Worm (Caenorhabditis elegans) whole organism, L4 larva: ENCODE measurements around the gene F31B12.4.

Source experiments
- F10B5.3 ChIP-seq: sonication (generic microtip); optimal IDR thresholded peaks from 2 replicates; lab custom pipeline; 2016; ENCODE audit warnings: mild to moderate bottlenecking, missing genetic modification characterization, missing compliant biosample characterization
- F26F4.8 ChIP-seq: fragments of 200-800 bp; sonication (Bioruptor generic); conservative IDR thresholded peaks from 2 replicates; pipeline ENCODE4 v1.3.6; 2022; ENCODE audit warnings: missing genetic modification characterization, missing compliant biosample characterization
- F37D6.2 ChIP-seq: sonication (generic microtip); optimal IDR thresholded peaks from 2 replicates; lab custom pipeline; 2016; ENCODE audit warnings: mild to moderate bottlenecking, missing genetic modification characterization, missing compliant biosample characterization
- F44E2.7 ChIP-seq: fragments of 200-800 bp; sonication (Bioruptor generic); IDR thresholded peaks from 2 replicates; pipeline ENCODE4 v2.1.2; 2022; ENCODE audit warnings: missing genetic modification characterization, missing compliant biosample characterization
- R02D3.7 ChIP-seq: fragments of 150-350 bp; sonication (generic microtip); optimal IDR thresholded peaks from 3 replicates; lab custom pipeline; 2014; ENCODE audit warnings: missing biosample characterization, missing genetic modification characterization
- T26A8.4 ChIP-seq: fragments of 200-800 bp; sonication (Bioruptor generic); IDR thresholded peaks from 2 replicates; pipeline ENCODE4 v1.3.6; 2022; ENCODE audit warnings: missing genetic modification characterization, missing compliant biosample characterization
- Y105C5A.15 ChIP-seq: fragments of 200-800 bp; sonication (Bioruptor generic); IDR thresholded peaks from 2 replicates; pipeline ENCODE4 v1.3.6; 2022; ENCODE audit warnings: missing genetic modification characterization, missing compliant biosample characterization
- Y48G9A.11 ChIP-seq: fragments of 200-800 bp; sonication (Bioruptor generic); IDR thresholded peaks from 2 replicates; pipeline ENCODE4 v1.3.6; 2022; ENCODE audit warnings: missing genetic modification reagents, missing genetic modification characterization, missing compliant biosample characterization
- Y5F2A.4 ChIP-seq: fragments of 200-800 bp; sonication (Bioruptor generic); optimal IDR thresholded peaks from 2 replicates; lab custom pipeline; 2018; ENCODE audit warnings: mild to moderate bottlenecking, missing genetic modification characterization, missing compliant biosample characterization
- Y75B8A.6 ChIP-seq: fragments of 200-800 bp; sonication (Bioruptor generic); IDR thresholded peaks from 2 replicates; pipeline ENCODE4 v1.3.6; 2022; ENCODE audit warnings: missing genetic modification reagents, missing genetic modification characterization, missing compliant biosample characterization
- aha-1 ChIP-seq: fragments of 150-350 bp; peaks from one replicate; lab custom pipeline; 2014; ENCODE audit warnings: missing biosample characterization, missing genetic modification characterization
- aly-2 ChIP-seq: sonication (generic microtip); optimal IDR thresholded peaks from 2 replicates; lab custom pipeline; 2018; ENCODE audit warnings: missing biosample characterization, missing genetic modification characterization
- arid-1 ChIP-seq: fragments of 200-800 bp; sonication (Bioruptor generic); conservative IDR thresholded peaks from 2 replicates; pipeline ENCODE4 v1.3.6; 2022; ENCODE audit warnings: missing genetic modification reagents, missing genetic modification characterization, missing compliant biosample characterization
- attf-4 ChIP-seq: sonication (generic microtip); optimal IDR thresholded peaks from 3 replicates; lab custom pipeline; 2017; ENCODE audit warnings: missing biosample characterization, missing genetic modification characterization
- ceh-62 ChIP-seq: sonication (generic microtip); optimal IDR thresholded peaks from 2 replicates; lab custom pipeline; 2017; ENCODE audit warnings: missing biosample characterization, missing genetic modification characterization
- cey-2 ChIP-seq: sonication (generic microtip); optimal IDR thresholded peaks from 3 replicates; lab custom pipeline; 2017; ENCODE audit warnings: missing genetic modification characterization, mild to moderate bottlenecking, missing compliant biosample characterization, antibody characterized with exemption, borderline replicate concordance; ENCODE audit not compliant: insufficient read depth
- ctbp-1 ChIP-seq: fragments of 200-800 bp; sonication (Bioruptor generic); IDR thresholded peaks from 2 replicates; pipeline ENCODE4 v1.3.6; 2022; ENCODE audit warnings: missing genetic modification reagents, missing genetic modification characterization, missing compliant biosample characterization
- daf-16 ChIP-seq, 3 experiments: sonication (generic microtip); optimal IDR thresholded peaks; 2 replicates each; lab custom pipeline; 2016 to 2017; ENCODE audit warnings: missing genetic modification characterization in 3 of 3, missing genetic modification reagents in 3 of 3, mild to moderate bottlenecking in 2 of 3, missing compliant biosample characterization in 2 of 3, missing biosample characterization in 1 of 3, moderate library complexity in 1 of 3
- daf-19 ChIP-seq: fragments of 200-800 bp; sonication (Bioruptor generic); conservative IDR thresholded peaks from 2 replicates; pipeline ENCODE4 v1.3.6; 2022; ENCODE audit warnings: missing genetic modification characterization, missing compliant biosample characterization
- dmd-9 ChIP-seq: fragments of 200-800 bp; sonication (Bioruptor generic); IDR thresholded peaks from 2 replicates; pipeline ENCODE4 v1.3.6; 2022; ENCODE audit warnings: missing genetic modification reagents, missing genetic modification characterization, missing compliant biosample characterization
- dpl-1 ChIP-seq: fragments of 150-350 bp; optimal IDR thresholded peaks from 2 replicates; lab custom pipeline; 2014; ENCODE audit warnings: missing biosample characterization, missing genetic modification reagents, missing genetic modification characterization
- duxl-1 ChIP-seq: sonication (generic microtip); optimal IDR thresholded peaks from 2 replicates; lab custom pipeline; 2016; ENCODE audit warnings: mild to moderate bottlenecking, missing genetic modification characterization, moderate library complexity, missing compliant biosample characterization; ENCODE audit not compliant: poor library complexity
- egl-27 ChIP-seq: sonication (generic microtip); optimal IDR thresholded peaks from 3 replicates; lab custom pipeline; 2017; ENCODE audit warnings: missing biosample characterization, missing genetic modification reagents, missing genetic modification characterization
- jun-1 ChIP-seq: fragments of 150-350 bp; optimal IDR thresholded peaks from 2 replicates; lab custom pipeline; 2014; ENCODE audit warnings: missing biosample characterization, missing genetic modification reagents, missing genetic modification characterization
- lim-7 ChIP-seq: fragments of 200-800 bp; sonication (Bioruptor generic); IDR thresholded peaks from 2 replicates; pipeline ENCODE4 v1.3.6; 2022; ENCODE audit warnings: missing genetic modification characterization, missing compliant biosample characterization
- lin-1 ChIP-seq: fragments of 200-800 bp; sonication (Bioruptor generic); IDR thresholded peaks from 2 replicates; pipeline ENCODE4 v1.3.6; 2022; ENCODE audit warnings: missing genetic modification reagents, missing genetic modification characterization, missing compliant biosample characterization
- lin-29 ChIP-seq: fragments of 200-800 bp; sonication (Bioruptor generic); IDR thresholded peaks from 2 replicates; pipeline ENCODE4 v1.3.6; 2022; ENCODE audit warnings: missing genetic modification reagents, missing genetic modification characterization, missing compliant biosample characterization
- lin-39 ChIP-seq: fragments of 150-350 bp; optimal IDR thresholded peaks from 2 replicates; lab custom pipeline; 2014; ENCODE audit warnings: missing biosample characterization, missing genetic modification reagents, missing genetic modification characterization
- mep-1 ChIP-seq: fragments of 150-350 bp; sonication (generic microtip); optimal IDR thresholded peaks from 3 replicates; lab custom pipeline; 2014; ENCODE audit warnings: missing biosample characterization, missing genetic modification characterization
- nhr-102 ChIP-seq: sonication (generic microtip); optimal IDR thresholded peaks from 2 replicates; lab custom pipeline; 2016; ENCODE audit warnings: mild to moderate bottlenecking, missing genetic modification characterization, moderate library complexity, missing compliant biosample characterization
- nhr-11 ChIP-seq: fragments of 150-350 bp; optimal IDR thresholded peaks from 2 replicates; lab custom pipeline; 2014; ENCODE audit warnings: missing biosample characterization, missing genetic modification characterization
- nhr-111 ChIP-seq: fragments of 200-800 bp; sonication (Bioruptor generic); optimal IDR thresholded peaks from 2 replicates; lab custom pipeline; 2018; ENCODE audit warnings: mild to moderate bottlenecking, missing genetic modification characterization, missing compliant biosample characterization
- nhr-48 ChIP-seq: sonication (generic microtip); optimal IDR thresholded peaks from 2 replicates; lab custom pipeline; 2016; ENCODE audit warnings: mild to moderate bottlenecking, missing genetic modification characterization, missing compliant biosample characterization
- nhr-77 ChIP-seq: fragments of 150-350 bp; optimal IDR thresholded peaks from 2 replicates; lab custom pipeline; 2014; ENCODE audit warnings: missing biosample characterization, missing genetic modification characterization
- sdz-12 ChIP-seq: fragments of 200-800 bp; sonication (Bioruptor generic); optimal IDR thresholded peaks from 2 replicates; lab custom pipeline; 2018; ENCODE audit warnings: mild to moderate bottlenecking, missing genetic modification characterization, missing compliant biosample characterization
- snpc-4 ChIP-seq: fragments of 150-350 bp; optimal IDR thresholded peaks from 2 replicates; lab custom pipeline; 2014; ENCODE audit warnings: missing biosample characterization, missing genetic modification characterization
- spr-3 ChIP-seq: fragments of 200-800 bp; sonication (Bioruptor generic); optimal IDR thresholded peaks from 2 replicates; lab custom pipeline; 2018; ENCODE audit warnings: mild to moderate bottlenecking, missing genetic modification characterization, missing compliant biosample characterization
- unc-62 ChIP-seq, 3 experiments: fragments of 150-350 bp in 1 of 3; sonication (generic microtip); optimal IDR thresholded peaks in 2 of 3; peaks in 1 of 3; 1 replicate in 1 of 3; 2 replicates in 2 of 3; lab custom pipeline; 2014 to 2017; ENCODE audit warnings: missing biosample characterization in 3 of 3, missing genetic modification characterization in 3 of 3, missing genetic modification reagents in 3 of 3, missing genotype in 1 of 3
- zag-1 ChIP-seq: fragments of 150-350 bp; optimal IDR thresholded peaks from 2 replicates; lab custom pipeline; 2014; ENCODE audit warnings: missing biosample characterization, missing genetic modification characterization
- zip-11 ChIP-seq: fragments of 200-800 bp; sonication (Bioruptor generic); IDR thresholded peaks from 2 replicates; pipeline ENCODE4 v1.3.6; 2022; ENCODE audit warnings: missing genetic modification characterization, missing compliant biosample characterization
- zip-2 ChIP-seq: fragments of 150-350 bp; optimal IDR thresholded peaks from 2 replicates; lab custom pipeline; 2014; ENCODE audit warnings: missing biosample characterization, missing genetic modification characterization
- ztf-7 ChIP-seq: fragments of 150-350 bp; optimal IDR thresholded peaks from 2 replicates; lab custom pipeline; 2014; ENCODE audit warnings: missing biosample characterization, missing genetic modification characterization

Gene F31B12.4

DNA sequence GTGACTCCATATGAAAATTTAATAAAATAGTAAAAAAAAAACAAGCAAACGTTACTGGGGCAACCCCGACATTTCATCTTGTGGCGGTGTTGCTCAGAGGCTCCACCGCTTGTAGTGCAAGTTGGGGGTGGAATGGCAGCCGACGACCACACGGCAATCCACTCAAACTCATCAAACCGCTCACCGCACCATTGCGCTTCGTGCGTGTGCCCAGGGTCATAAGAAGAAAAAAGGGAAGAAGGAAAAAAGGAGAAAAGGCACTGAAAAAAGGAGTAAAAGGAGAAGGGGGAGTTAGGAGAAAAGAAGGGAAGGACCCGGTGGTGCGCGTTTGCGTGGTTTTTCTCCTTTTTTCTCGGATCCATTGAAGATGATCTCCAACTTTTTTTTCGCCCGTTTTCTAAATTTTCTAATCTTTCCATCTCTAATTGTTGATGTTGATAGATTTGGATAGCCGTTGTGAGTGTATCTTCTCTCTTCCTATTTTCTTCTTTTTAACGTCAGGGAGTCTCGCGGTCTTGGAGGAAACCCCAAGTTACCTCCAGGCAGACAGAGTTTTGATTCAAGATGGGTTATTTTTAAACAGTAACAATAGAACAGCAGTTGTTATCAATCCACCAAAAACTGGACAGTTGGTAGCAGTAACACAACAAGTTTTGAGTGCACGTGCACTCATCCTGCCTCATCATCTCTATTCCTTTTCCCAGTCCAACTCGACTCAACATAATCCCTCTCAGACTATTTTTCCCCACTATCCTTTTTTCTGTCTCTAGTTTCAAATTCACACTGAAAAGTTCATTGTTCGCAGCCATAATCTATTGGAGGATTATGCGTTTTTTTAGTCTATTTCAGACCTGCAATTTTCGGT lies 36.0 kb upstream of the F31B12.4 start (continued):
- TF ChIP-seq unc-62 (GFP tag; optimal IDR thresholded peaks at IDR 0.05 in 1 of 2; lab: Kevin White, UChicago): peak in 1 of 2 experiments; percentile 13
- TF ChIP-seq unc-62 (tag; optimal IDR thresholded peaks at IDR 0.05; lab: Kevin White, UChicago): no peak
- TF ChIP-seq sdz-12 (GFP tag; lab: Kevin White, UChicago): no peak
- 0 out of 2 replicates have a peak, but pooled peaks have one; percentile 12 for TF ChIP-seq arid-1
- TF ChIP-seq nhr-11 (tag; lab: Kevin White, UChicago): no peak
- no peak for TF ChIP-seq daf-19 (GFP tag; lab: Robert Waterston, UW)
- TF ChIP-seq T26A8.4 (GFP tag; lab: Robert Waterston, UW): no peak
- TF ChIP-seq F44E2.7 (GFP tag; lab: Robert Waterston, UW): no peak

DNA sequence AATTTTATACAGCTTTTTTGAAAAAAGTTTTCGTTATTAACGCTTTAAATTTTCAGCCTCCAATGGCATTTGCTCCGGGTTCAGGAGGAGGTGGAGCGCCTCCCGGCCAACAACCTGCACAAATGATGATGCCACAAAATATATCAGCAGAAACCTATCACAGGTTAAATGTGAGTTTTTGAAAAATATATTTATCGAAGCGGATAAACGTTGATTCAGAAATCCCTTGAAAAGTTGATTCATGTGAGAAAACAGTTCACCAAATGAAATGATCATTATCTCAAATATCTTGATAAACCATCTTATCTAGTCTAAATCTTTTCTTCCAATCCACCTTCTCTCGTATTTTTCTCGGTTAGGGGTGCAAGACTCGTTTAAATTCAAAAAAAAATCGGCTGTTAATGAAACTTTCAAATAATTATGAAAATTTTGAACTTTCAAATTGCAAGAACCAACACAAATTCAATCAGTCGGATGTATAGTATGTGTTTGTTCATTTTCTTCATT lies 35.3 kb upstream of the F31B12.4 start, which contains the start of gene sma-9:
TSS of gene sma-9 (plus strand) at position 51 of the 507 bp plus-strand sequence.
- peak in 1 of 2 experiments; percentile 25 for TF ChIP-seq unc-62 (GFP tag; optimal IDR thresholded peaks at IDR 0.05 in 1 of 2; lab: Kevin White, UChicago)
- TF ChIP-seq unc-62 (tag; optimal IDR thresholded peaks at IDR 0.05; lab: Kevin White, UChicago): no peak
- TF ChIP-seq attf-4 (tag; lab: Kevin White, UChicago): no peak

DNA sequence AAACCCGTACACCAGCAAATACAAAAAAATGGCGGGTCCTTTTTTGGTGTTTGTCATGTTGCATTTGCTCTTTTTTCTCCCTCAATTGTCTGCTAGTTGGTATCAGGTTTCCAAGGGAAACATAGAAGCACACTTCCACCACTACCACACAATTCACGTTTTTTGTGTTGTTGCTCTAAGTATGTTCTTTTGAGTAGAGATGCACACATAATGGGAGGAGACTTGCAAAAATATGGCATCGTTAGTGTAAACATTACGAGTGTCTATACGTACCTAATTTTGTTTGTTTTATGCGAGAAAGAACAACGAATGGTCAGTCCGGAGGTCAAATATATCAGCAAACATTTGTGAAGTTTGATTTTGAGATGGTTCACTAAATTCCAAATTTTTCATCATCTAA lies 34.6 kb upstream of the F31B12.4 start:
- TF ChIP-seq aha-1 (tag; lab: Kevin White, UChicago) (peak; percentile 87), lin-1 (GFP tag; lab: Robert Waterston, UW) (no peak)

DNA sequence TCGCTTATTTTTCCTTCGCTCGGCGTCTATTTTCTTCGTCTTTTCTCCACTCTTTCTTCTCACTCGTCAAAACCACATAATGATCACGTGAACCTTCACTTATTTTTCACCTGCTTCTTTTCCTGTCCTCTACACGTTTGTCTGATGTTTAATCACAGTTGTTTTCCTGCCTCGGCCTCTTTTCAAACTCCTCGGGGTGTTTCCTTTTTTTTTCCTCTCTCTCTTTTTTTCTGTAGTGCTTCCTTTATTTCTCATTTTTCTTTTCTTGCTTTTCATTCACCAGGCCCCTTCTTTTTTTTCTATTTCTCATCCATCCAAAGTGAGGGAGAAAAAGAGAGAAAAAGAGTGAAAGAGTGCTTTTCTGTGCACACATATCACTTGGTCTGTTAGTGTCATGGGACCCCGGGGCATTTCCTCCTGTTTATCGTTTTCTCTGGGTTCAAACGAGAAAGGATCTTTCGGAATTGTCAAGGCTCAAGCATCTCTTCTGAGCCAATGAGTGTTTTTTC lies 33.5 kb upstream of the F31B12.4 start:
- TF ChIP-seq dmd-9 (GFP tag; lab: Robert Waterston, UW) (no peak), snpc-4 (tag; lab: Kevin White, UChicago) (no peak), nhr-48 (tag; lab: Kevin White, UChicago) (peak; percentile 93), nhr-111 (GFP tag; lab: Kevin White, UChicago) (no peak), nhr-77 (tag; lab: Kevin White, UChicago) (peak; percentile 82), F10B5.3 (tag; lab: Kevin White, UChicago) (no peak), duxl-1 (no peak), nhr-102 (tag; lab: Kevin White, UChicago) (peak; percentile 29), zag-1 (tag; lab: Kevin White, UChicago) (no peak), lin-39 (peak; percentile 71), mep-1 (peak; percentile 93), R02D3.7 (tag; lab: Kevin White, UChicago) (no peak), lim-7 (GFP tag; lab: Robert Waterston, UW) (no peak), spr-3 (GFP tag; lab: Kevin White, UChicago) (no peak), F37D6.2 (tag; lab: Kevin White, UChicago) (peak; percentile 66), aly-2 (tag; lab: Kevin White, UChicago) (no peak), egl-27 (tag; lab: Kevin White, UChicago) (no peak), ztf-7 (no peak), zip-2 (peak; percentile 48), Y48G9A.11 (GFP tag; lab: Robert Waterston, UW) (no peak), daf-16 (GFP tag; optimal IDR thresholded peaks at IDR 0.05; lab: Kevin White, UChicago) (peak in 1 of 2 experiments; percentile 97), daf-16 (tag; optimal IDR thresholded peaks at IDR 0.05; lab: Kevin White, UChicago) (peak; percentile 85), Y75B8A.6 (no peak), F26F4.8 (GFP tag; lab: Robert Waterston, UW) (no peak), ceh-62 (tag; lab: Kevin White, UChicago) (no peak), cey-2 (tag; lab: Kevin White, UChicago) (peak; percentile 67), dpl-1 (GFP tag; lab: Kevin White, UChicago) (peak; percentile 28), Y105C5A.15 (GFP tag; lab: Robert Waterston, UW) (no peak), zip-11 (GFP tag; lab: Robert Waterston, UW) (no peak), jun-1 (tag; lab: Kevin White, UChicago) (no peak), lin-29 (GFP tag; lab: Robert Waterston, UW) (0 out of 2 replicates have a peak, but pooled peaks have one; percentile 45), Y5F2A.4 (no peak), ctbp-1 (peak; percentile 87)
